Fruit fly (Drosophila melanogaster): Measurements from ENCODE around the gene Kmn2.

The Kmn2 gene

dm6 chr3R:7966544-7967264 lies 34.4 kb downstream of the Kmn2 start:
- no peak for TF ChIP-seq usp (GFP tag; optimal IDR thresholded peaks at IDR 0.05)
- TF ChIP-seq pan (optimal IDR thresholded peaks at IDR 0.05), result no peak
- TF ChIP-seq Dll (optimal IDR thresholded peaks at IDR 0.05), result no peak
- TF ChIP-seq CG8478 (optimal IDR thresholded peaks at IDR 0.05), result no peak
- no peak for TF ChIP-seq EcR (GFP tag; optimal IDR thresholded peaks at IDR 0.05)
- no peak for TF ChIP-seq psq (optimal IDR thresholded peaks at IDR 0.05)

DNA sequence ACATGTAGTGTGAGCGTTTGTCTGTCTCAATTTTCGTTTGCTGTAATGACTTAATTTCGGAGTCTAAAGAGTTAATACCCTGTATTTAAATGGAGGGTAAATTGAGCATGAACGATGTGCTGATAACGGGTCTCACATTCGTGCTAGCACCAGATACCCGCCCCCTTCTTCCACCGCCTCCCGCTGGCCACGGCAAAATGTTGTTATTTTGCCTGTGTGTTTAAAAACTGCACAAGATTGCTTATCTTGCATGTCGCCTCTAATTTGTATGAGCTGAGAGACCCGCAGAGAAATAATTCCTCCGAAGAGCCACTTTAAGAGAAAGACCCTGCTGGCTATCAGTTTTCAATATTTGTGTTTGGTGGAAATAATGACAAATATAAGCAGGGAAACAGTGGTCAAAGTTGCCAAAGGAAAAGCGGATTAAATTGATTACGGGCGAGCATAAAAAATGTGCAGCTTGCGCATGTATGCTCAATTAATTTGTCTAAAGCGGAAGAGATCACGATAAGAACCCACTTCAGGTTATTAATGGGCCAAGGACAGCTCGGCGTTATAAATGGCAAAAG lies 36.3 kb downstream of the Kmn2 start:
- no peak for TF ChIP-seq CG8478 (optimal IDR thresholded peaks at IDR 0.05)
- no peak for TF ChIP-seq Dll (optimal IDR thresholded peaks at IDR 0.05)
- no peak for TF ChIP-seq usp (GFP tag; optimal IDR thresholded peaks at IDR 0.05)
- no peak for TF ChIP-seq pan (optimal IDR thresholded peaks at IDR 0.05)
- TF ChIP-seq psq (optimal IDR thresholded peaks at IDR 0.05), result no peak
- no peak for TF ChIP-seq EcR (GFP tag; optimal IDR thresholded peaks at IDR 0.05)

DNA sequence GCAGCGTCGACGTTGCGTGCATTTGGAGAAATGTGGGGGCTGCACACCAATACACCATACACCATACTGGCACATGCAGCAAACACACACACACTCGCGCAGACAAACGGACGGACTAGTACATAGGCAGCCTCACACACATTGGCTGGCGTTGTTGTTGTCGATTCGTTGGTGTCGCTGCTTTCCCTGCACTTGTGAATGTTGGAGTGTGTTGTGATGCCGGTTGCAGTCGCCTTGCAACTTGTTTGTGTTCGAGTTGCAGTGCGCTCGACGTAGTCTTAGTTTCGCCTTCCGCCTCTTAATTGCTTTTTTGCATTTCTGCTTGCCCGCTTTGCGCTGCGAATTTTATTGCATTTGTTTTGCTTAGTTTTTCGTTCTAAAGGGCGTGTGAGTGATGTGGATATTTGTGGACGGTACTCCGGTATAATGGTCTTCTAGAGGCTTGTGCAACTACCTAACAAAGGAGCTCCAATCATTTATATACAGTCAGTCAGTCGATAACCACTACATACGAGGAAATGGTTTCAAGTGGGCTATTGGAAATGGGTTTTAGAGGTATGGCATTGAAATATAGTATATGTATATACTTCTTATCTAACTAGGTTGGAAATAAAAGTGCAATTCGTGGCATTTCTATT lies 37.5 kb downstream of the Kmn2 start:
- TF ChIP-seq EcR (GFP tag; optimal IDR thresholded peaks at IDR 0.05), result no peak
- no peak for TF ChIP-seq Dll (optimal IDR thresholded peaks at IDR 0.05)
- TF ChIP-seq pan (optimal IDR thresholded peaks at IDR 0.05), result no peak

DNA sequence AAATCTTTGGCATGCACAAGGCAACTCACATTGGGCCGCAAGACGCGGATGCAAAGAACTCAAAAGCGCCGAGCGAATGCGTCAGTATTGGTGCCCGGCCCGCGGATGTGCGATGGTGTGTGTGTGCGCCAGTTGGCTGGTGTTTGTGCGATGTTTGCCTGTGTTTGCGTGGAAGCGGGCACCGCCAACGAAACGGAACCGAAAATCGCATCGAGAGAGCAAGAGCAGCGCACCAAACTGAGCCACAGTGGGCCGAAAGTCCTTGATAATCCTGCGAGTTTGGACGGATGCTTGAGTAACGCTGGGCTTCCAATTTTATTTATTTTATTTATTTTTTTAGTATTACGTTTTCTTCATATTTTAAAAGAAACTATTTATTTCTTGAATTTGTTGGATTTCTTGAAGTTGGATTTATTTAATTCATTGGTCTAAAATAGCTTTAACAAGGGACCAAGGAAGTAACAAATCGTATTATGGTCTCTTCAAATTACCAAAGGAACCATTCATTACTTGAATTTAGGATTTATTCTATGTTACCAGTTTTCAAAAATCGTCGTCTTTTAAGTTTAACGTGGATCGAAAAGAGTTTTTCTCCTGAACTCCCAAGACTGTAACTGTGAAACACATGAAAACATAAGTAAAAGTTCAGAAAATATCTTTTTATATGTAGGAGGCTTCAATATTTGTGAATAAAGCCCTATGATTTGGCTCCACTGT lies 38.2 kb downstream of the Kmn2 start:
- TF ChIP-seq Dll (optimal IDR thresholded peaks at IDR 0.05) (no peak), pan (optimal IDR thresholded peaks at IDR 0.05) (no peak), EcR (GFP tag; optimal IDR thresholded peaks at IDR 0.05) (no peak), usp (GFP tag; optimal IDR thresholded peaks at IDR 0.05) (no peak), psq (optimal IDR thresholded peaks at IDR 0.05) (no peak), CG8478 (optimal IDR thresholded peaks at IDR 0.05) (no peak)

DNA sequence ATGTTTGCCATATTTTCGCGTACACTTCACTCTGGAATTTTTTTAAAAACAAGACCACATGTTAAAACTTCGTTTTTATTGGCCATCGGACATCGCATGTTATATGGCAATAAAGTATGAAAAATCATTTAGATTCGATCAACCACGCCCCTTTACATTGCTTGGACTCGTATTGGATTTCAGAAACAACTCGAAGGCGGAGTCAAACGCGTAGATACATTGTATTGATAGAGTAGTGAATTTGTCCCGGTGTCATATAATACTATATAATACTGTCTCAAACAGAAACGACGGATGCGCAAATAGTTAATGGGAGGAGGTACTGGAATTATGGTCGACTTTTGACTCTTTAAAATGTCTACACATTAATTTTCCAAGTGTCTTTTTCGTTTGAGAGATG lies 39.8 kb downstream of the Kmn2 start:
- no peak for TF ChIP-seq pan (optimal IDR thresholded peaks at IDR 0.05)
- no peak for TF ChIP-seq usp (GFP tag; optimal IDR thresholded peaks at IDR 0.05)
- TF ChIP-seq CG8478 (optimal IDR thresholded peaks at IDR 0.05), result no peak
- no peak for TF ChIP-seq EcR (GFP tag; optimal IDR thresholded peaks at IDR 0.05)
- no peak for TF ChIP-seq Dll (optimal IDR thresholded peaks at IDR 0.05)
- no peak for TF ChIP-seq psq (optimal IDR thresholded peaks at IDR 0.05)

dm6 chr3R:7957008-7957407 lies 44.1 kb downstream of the Kmn2 start:
- TF ChIP-seq usp (GFP tag; optimal IDR thresholded peaks at IDR 0.05) (no peak), psq (optimal IDR thresholded peaks at IDR 0.05) (no peak), Dll (optimal IDR thresholded peaks at IDR 0.05) (no peak)

DNA sequence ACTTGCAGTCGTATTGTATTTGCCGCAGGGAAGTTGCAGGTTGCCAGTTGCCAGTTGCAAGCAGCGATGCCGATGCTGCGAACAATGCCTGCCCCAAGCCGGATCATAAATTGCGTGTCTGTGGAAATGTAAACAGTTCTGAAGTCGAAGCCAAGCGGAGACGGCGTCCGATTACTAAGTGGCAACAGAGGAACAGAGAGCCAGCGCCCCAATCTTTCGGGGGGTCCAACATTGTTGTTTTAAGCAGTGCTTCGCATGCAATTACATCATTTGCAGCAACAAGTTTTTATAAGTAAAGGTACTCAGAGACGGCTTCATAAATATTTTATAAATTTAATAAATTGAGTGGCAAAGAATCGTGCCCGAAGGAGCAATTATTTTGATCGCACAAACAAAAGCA lies 46.6 kb downstream of the Kmn2 start:
- TF ChIP-seq CG8478 (optimal IDR thresholded peaks at IDR 0.05), result no peak
- TF ChIP-seq Dll (optimal IDR thresholded peaks at IDR 0.05), result peak; percentile 12

DNA sequence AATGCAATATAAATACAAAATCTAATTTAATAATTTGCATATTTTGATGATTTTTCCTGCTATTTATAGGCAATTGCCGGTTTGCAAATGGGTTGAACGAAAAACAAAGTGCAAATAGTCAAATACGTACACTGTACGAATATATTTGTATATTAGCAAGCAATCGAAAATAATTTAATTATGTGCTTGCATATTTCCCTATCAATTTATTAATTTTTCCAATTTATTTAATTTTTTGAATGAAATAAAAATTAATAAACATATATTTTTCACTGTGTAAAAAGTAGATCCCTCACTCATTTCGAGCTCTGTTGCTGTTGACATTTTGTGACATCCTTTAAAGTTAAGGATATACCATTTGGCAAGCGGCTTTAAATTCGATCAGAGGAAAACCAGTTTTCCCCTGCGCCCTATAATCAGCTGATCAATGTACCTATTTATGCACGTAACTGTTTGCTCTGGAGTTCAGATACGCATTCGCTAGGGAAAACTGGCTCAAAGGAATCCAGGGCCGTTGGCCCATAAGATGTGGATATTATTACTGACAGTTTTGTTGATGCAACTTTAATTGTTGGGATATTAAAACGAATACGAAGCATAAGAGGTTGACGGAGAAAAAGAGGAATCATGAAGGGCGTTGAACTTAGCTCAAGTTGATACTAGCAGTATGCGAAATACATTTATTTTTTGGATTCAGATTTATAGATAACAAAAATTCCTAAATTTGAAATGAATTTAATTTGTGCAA lies 47.9 kb downstream of the Kmn2 start:
- TF ChIP-seq Dll (optimal IDR thresholded peaks at IDR 0.05), result no peak
- TF ChIP-seq CG8478 (optimal IDR thresholded peaks at IDR 0.05), result no peak
- TF ChIP-seq EcR (GFP tag; optimal IDR thresholded peaks at IDR 0.05), result no peak
- TF ChIP-seq psq (optimal IDR thresholded peaks at IDR 0.05), result no peak
- no peak for TF ChIP-seq usp (GFP tag; optimal IDR thresholded peaks at IDR 0.05)
- TF ChIP-seq pan (optimal IDR thresholded peaks at IDR 0.05), result no peak
